Worm (Caenorhabditis elegans): ENCODE measurements around the gene F39H12.3.

ce11 chrX:823736-824135 lies 17.6 kb downstream of the F39H12.3 start:
- TF ChIP-seq flt-1 (GFP tag; IDR thresholded peaks at IDR 0.05) (no peak), ama-1 (optimal IDR thresholded peaks at IDR 0.05) (no peak), scrt-1 (GFP tag; IDR thresholded peaks at IDR 0.05) (no peak), ets-7 (tag; optimal IDR thresholded peaks at IDR 0.05) (no peak)
